Worm (Caenorhabditis elegans) whole organism, L1 larva: ENCODE results near the gene F58G6.7.

Experiments used
- aly-2 ChIP-seq: fragments of 150-350 bp; optimal IDR thresholded peaks from 2 replicates; lab custom pipeline; 2014; ENCODE audit warnings: missing biosample characterization, missing genetic modification characterization
- grh-1 ChIP-seq: fragments of 200-800 bp; sonication (Bioruptor generic); IDR thresholded peaks from 2 replicates; pipeline ENCODE4 v1.3.6; 2022; ENCODE audit warnings: missing genetic modification reagents, missing genetic modification characterization, missing compliant biosample characterization
- lin-13 ChIP-seq: fragments of 150-350 bp; optimal IDR thresholded peaks from 2 replicates; lab custom pipeline; 2014; ENCODE audit warnings: missing biosample characterization, missing genetic modification reagents, missing genetic modification characterization
- nhr-237 ChIP-seq: fragments of 150-350 bp; optimal IDR thresholded peaks from 2 replicates; lab custom pipeline; 2014; ENCODE audit warnings: missing biosample characterization, missing genetic modification characterization
- snpc-4 ChIP-seq: fragments of 150-350 bp; optimal IDR thresholded peaks from 2 replicates; lab custom pipeline; 2014; ENCODE audit warnings: missing biosample characterization, missing genetic modification characterization
- unc-130 ChIP-seq: fragments of 150-350 bp; optimal IDR thresholded peaks from 2 replicates; lab custom pipeline; 2017; ENCODE audit warnings: missing biosample characterization, missing genetic modification characterization, inconsistent platforms

DNA sequence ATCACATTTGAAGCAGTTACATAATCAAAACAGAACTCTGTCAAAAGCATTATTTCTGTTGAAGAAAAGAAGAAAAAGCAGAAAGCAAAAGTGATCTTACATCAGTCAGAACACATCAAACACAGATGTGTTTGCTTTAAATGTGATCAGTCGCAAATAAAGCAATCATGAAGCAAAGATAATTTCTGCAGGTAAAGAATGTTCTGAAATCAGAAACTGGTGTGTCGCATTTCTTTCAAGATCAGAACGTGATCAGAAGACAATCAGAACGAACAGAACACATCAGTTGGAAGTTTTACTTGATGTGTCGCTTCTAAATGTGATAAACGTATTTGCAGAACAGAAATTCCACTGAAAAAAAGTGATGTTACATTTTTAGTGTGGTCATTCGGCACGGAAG lies 44.9 kb downstream of the F58G6.7 start:
- TF ChIP-seq nhr-237 (tag; lab: Kevin White, UChicago) (no peak), snpc-4 (no peak), unc-130 (no peak), aly-2 (tag; lab: Kevin White, UChicago) (no peak), grh-1 (no peak), lin-13 (no peak)
